Fruit fly (Drosophila melanogaster) Kc167 (cell line): ENCODE data around the gene daed.

ENCODE experiments used
- Myc ChIP-seq: fragments of >200 bp; optimal IDR thresholded peaks from 2 replicates; lab custom pipeline; 2017; ENCODE audit warnings: missing external identifiers
- Sin3A ChIP-seq: fragments of >200 bp; optimal IDR thresholded peaks from 2 replicates; lab custom pipeline; 2018; ENCODE audit warnings: missing external identifiers
- h ChIP-seq: fragments of >200 bp; optimal IDR thresholded peaks from 3 replicates; lab custom pipeline; 2018; ENCODE audit warnings: missing external identifiers
- insv ChIP-seq: fragments of >200 bp; optimal IDR thresholded peaks from 3 replicates; lab custom pipeline; 2018; ENCODE audit warnings: missing external identifiers
- psq ChIP-seq: fragments of >200 bp; optimal IDR thresholded peaks from 2 replicates; lab custom pipeline; 2017; ENCODE audit warnings: missing external identifiers
- ttk ChIP-seq: sonication (Bioruptor generic); optimal IDR thresholded peaks from 2 replicates; lab custom pipeline; 2017; ENCODE audit warnings: missing external identifiers

DNA sequence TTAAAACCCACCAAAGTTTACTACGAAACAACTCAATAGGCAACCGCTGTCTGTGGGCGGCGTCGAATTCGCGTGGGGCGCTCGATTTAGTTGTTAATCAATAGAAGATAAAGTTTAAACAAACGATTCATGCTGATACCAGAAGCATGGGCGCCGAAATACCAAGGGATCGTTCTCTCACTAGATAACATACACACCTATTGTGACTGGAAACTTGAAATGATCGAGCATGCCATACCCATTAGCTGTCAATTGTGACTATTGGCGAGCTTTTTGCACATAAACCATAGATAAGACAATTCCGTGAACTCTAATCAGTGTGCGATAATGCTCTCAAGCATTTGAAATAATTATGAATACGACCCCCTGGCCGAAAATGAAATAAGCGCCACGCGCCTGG is 36.7 kb downstream of the daed start:
- no peak for TF ChIP-seq psq (lab: Kevin White, UChicago)
- TF ChIP-seq insv (lab: Kevin White, UChicago): no peak
- no peak for TF ChIP-seq ttk (lab: Kevin White, UChicago)
- TF ChIP-seq Sin3A (lab: Kevin White, UChicago): no peak
- no peak for TF ChIP-seq Myc
- TF ChIP-seq h (lab: Kevin White, UChicago): no peak
